Fruit fly (Drosophila melanogaster): Measurements from ENCODE around the gene CG15728.
A peak's percentile ranks its signal among the peaks of the same experiment; 100 is the strongest.

CG15728 gene

dm6 chrX:12675798-12676553 is 51.9 kb downstream of the CG15728 start:
- TF ChIP-seq CG1620 (GFP tag; optimal IDR thresholded peaks at IDR 0.05) (no peak), kay (GFP tag; ENCODE audit: borderline replicate concordance) (peak; percentile 40), CG12768 (GFP tag; optimal IDR thresholded peaks at IDR 0.05) (no peak), Clk (GFP tag; optimal IDR thresholded peaks at IDR 0.05) (no peak), bab1 (GFP tag; optimal IDR thresholded peaks at IDR 0.05) (no peak)

dm6 chrX:12676554-12677336 is 52.7 kb downstream of the CG15728 start:
- TF ChIP-seq Hr96 (GFP tag; optimal IDR thresholded peaks at IDR 0.05) (no peak), tj (GFP tag; optimal IDR thresholded peaks at IDR 0.05) (peak; percentile 76), CG33017 (tag; optimal IDR thresholded peaks at IDR 0.05) (no peak), ovo (GFP tag; optimal IDR thresholded peaks at IDR 0.05) (peak; percentile 2), CG14711 (tag; optimal IDR thresholded peaks at IDR 0.05) (peak; percentile 45), Clk (GFP tag; optimal IDR thresholded peaks at IDR 0.05) (no peak)

Data from whole organism, adult.